Worm (Caenorhabditis elegans) whole organism, L4 larva: ENCODE results near the gene tbc-19.

Source experiments
- D1046.2 ChIP-seq: fragments of 200-800 bp; sonication (Bioruptor generic); IDR thresholded peaks from 2 replicates; pipeline ENCODE4 v1.3.6; 2022; ENCODE audit warnings: missing genetic modification characterization, missing compliant biosample characterization
- F10B5.3 ChIP-seq: sonication (generic microtip); optimal IDR thresholded peaks from 2 replicates; lab custom pipeline; 2016; ENCODE audit warnings: mild to moderate bottlenecking, missing genetic modification characterization, missing compliant biosample characterization
- T26A8.4 ChIP-seq: fragments of 200-800 bp; sonication (Bioruptor generic); IDR thresholded peaks from 2 replicates; pipeline ENCODE4 v1.3.6; 2022; ENCODE audit warnings: missing genetic modification characterization, missing compliant biosample characterization
- Y5F2A.4 ChIP-seq: fragments of 200-800 bp; sonication (Bioruptor generic); optimal IDR thresholded peaks from 2 replicates; lab custom pipeline; 2018; ENCODE audit warnings: mild to moderate bottlenecking, missing genetic modification characterization, missing compliant biosample characterization
- Y75B8A.6 ChIP-seq: fragments of 200-800 bp; sonication (Bioruptor generic); IDR thresholded peaks from 2 replicates; pipeline ENCODE4 v1.3.6; 2022; ENCODE audit warnings: missing genetic modification reagents, missing genetic modification characterization, missing compliant biosample characterization
- ZK337.2 ChIP-seq: fragments of 200-800 bp; sonication (Bioruptor generic); IDR thresholded peaks from 2 replicates; pipeline ENCODE4 v1.3.6; 2022; ENCODE audit warnings: missing genetic modification reagents, missing genetic modification characterization, missing compliant biosample characterization
- aha-1 ChIP-seq: fragments of 150-350 bp; peaks from one replicate; lab custom pipeline; 2014; ENCODE audit warnings: missing biosample characterization, missing genetic modification characterization
- ceh-20 ChIP-seq: fragments of 200-800 bp; sonication (Bioruptor generic); IDR thresholded peaks from 2 replicates; pipeline ENCODE4 v1.3.6; 2022; ENCODE audit warnings: missing genetic modification reagents, missing genetic modification characterization, missing compliant biosample characterization
- ceh-28 ChIP-seq: fragments of 150-350 bp; optimal IDR thresholded peaks from 2 replicates; lab custom pipeline; 2014; ENCODE audit warnings: missing biosample characterization, missing genetic modification reagents, missing genetic modification characterization
- ceh-32 ChIP-seq: sonication (generic microtip); optimal IDR thresholded peaks from 2 replicates; lab custom pipeline; 2016; ENCODE audit warnings: mild to moderate bottlenecking, missing genetic modification characterization, missing compliant biosample characterization; ENCODE audit not compliant: poor library complexity
- daf-16 ChIP-seq, 3 experiments: sonication (generic microtip); optimal IDR thresholded peaks; 2 replicates each; lab custom pipeline; 2016 to 2017; ENCODE audit warnings: missing genetic modification characterization in 3 of 3, missing genetic modification reagents in 3 of 3, mild to moderate bottlenecking in 2 of 3, missing compliant biosample characterization in 2 of 3, missing biosample characterization in 1 of 3, moderate library complexity in 1 of 3
- daf-8 ChIP-seq: fragments of 200-800 bp; sonication (Bioruptor generic); IDR thresholded peaks from 2 replicates; pipeline ENCODE4 v1.3.6; 2022; ENCODE audit warnings: missing genetic modification characterization, missing compliant biosample characterization
- dmd-8 ChIP-seq: fragments of 200-800 bp; sonication (Bioruptor generic); IDR thresholded peaks from 2 replicates; pipeline ENCODE4 v1.3.6; 2022; ENCODE audit warnings: missing genetic modification characterization, missing compliant biosample characterization
- dpl-1 ChIP-seq: fragments of 150-350 bp; optimal IDR thresholded peaks from 2 replicates; lab custom pipeline; 2014; ENCODE audit warnings: missing biosample characterization, missing genetic modification reagents, missing genetic modification characterization
- dve-1 ChIP-seq: sonication (generic microtip); optimal IDR thresholded peaks from 2 replicates; lab custom pipeline; 2017; ENCODE audit warnings: antibody characterized with exemption, mild to moderate bottlenecking, missing genetic modification characterization, missing compliant biosample characterization; ENCODE audit not compliant: insufficient read depth
- egl-27 ChIP-seq: sonication (generic microtip); optimal IDR thresholded peaks from 3 replicates; lab custom pipeline; 2017; ENCODE audit warnings: missing biosample characterization, missing genetic modification reagents, missing genetic modification characterization
- hlh-11 ChIP-seq: fragments of 200-800 bp; sonication (Bioruptor generic); optimal IDR thresholded peaks from 2 replicates; lab custom pipeline; 2018; ENCODE audit warnings: mild to moderate bottlenecking, missing genetic modification characterization, missing compliant biosample characterization
- hlh-30 ChIP-seq: sonication (generic microtip); optimal IDR thresholded peaks from 2 replicates; lab custom pipeline; 2017; ENCODE audit warnings: antibody characterized with exemption, mild to moderate bottlenecking, missing genetic modification characterization, missing compliant biosample characterization; ENCODE audit not compliant: insufficient read depth
- lin-1 ChIP-seq: fragments of 200-800 bp; sonication (Bioruptor generic); IDR thresholded peaks from 2 replicates; pipeline ENCODE4 v1.3.6; 2022; ENCODE audit warnings: missing genetic modification reagents, missing genetic modification characterization, missing compliant biosample characterization
- lin-39 ChIP-seq: fragments of 150-350 bp; optimal IDR thresholded peaks from 2 replicates; lab custom pipeline; 2014; ENCODE audit warnings: missing biosample characterization, missing genetic modification reagents, missing genetic modification characterization
- lsy-2 ChIP-seq, 2 experiments: fragments of 150-350 bp in 1 of 2; sonication (generic microtip) in 1 of 2; optimal IDR thresholded peaks; 2 replicates each; lab custom pipeline; 2014 to 2017; ENCODE audit warnings: missing biosample characterization in 2 of 2, missing genetic modification characterization in 2 of 2
- mxl-2 ChIP-seq: fragments of 200-800 bp; sonication (Bioruptor generic); conservative IDR thresholded peaks from 2 replicates; pipeline ENCODE4 v1.3.6; 2022; ENCODE audit warnings: missing genetic modification reagents, missing genetic modification characterization, missing compliant biosample characterization
- nhr-25 ChIP-seq: sonication (generic microtip); optimal IDR thresholded peaks from 2 replicates; lab custom pipeline; 2017; ENCODE audit warnings: missing genetic modification characterization, mild to moderate bottlenecking, missing compliant biosample characterization, antibody characterized with exemption, moderate library complexity, borderline replicate concordance; ENCODE audit not compliant: insufficient read depth
- nhr-28 ChIP-seq: fragments of 150-350 bp; optimal IDR thresholded peaks from 2 replicates; lab custom pipeline; 2014; ENCODE audit warnings: missing biosample characterization, missing genetic modification characterization
- nhr-42 ChIP-seq: fragments of 200-800 bp; sonication (Bioruptor generic); IDR thresholded peaks from 2 replicates; pipeline ENCODE4 v1.3.6; 2022; ENCODE audit warnings: missing genetic modification characterization, missing compliant biosample characterization
- pha-4 ChIP-seq, 2 experiments: fragments of 150-350 bp in 1 of 2; fragments of 200-800 bp in 1 of 2; sonication (Bioruptor generic) in 1 of 2; IDR thresholded peaks in 1 of 2; optimal IDR thresholded peaks in 1 of 2; 2 replicates each; pipeline versions ENCODE4 v1.3.6 to Lab custom; 2014 to 2022; ENCODE audit warnings: missing genetic modification characterization in 2 of 2, missing genetic modification reagents in 2 of 2, missing biosample characterization in 1 of 2, missing compliant biosample characterization in 1 of 2
- set-16 ChIP-seq: fragments of 200-800 bp; sonication (Bioruptor generic); IDR thresholded peaks from 2 replicates; pipeline ENCODE4 v1.3.6; 2022; ENCODE audit warnings: missing genetic modification reagents, missing genetic modification characterization, missing compliant biosample characterization
- tra-1 ChIP-seq: fragments of 200-800 bp; sonication (Bioruptor generic); IDR thresholded peaks from 2 replicates; pipeline ENCODE4 v1.3.6; 2022; ENCODE audit warnings: missing genetic modification reagents, missing genetic modification characterization, missing compliant biosample characterization
- unc-130 ChIP-seq: sonication (generic microtip); optimal IDR thresholded peaks from 2 replicates; lab custom pipeline; 2016; ENCODE audit warnings: missing genetic modification reagents, missing genetic modification characterization, missing compliant biosample characterization
- unc-62 ChIP-seq, 3 experiments: fragments of 150-350 bp in 1 of 3; sonication (generic microtip); optimal IDR thresholded peaks in 2 of 3; peaks in 1 of 3; 1 replicate in 1 of 3; 2 replicates in 2 of 3; lab custom pipeline; 2014 to 2017; ENCODE audit warnings: missing biosample characterization in 3 of 3, missing genetic modification characterization in 3 of 3, missing genetic modification reagents in 3 of 3, missing genotype in 1 of 3
- vab-7 ChIP-seq: fragments of 200-800 bp; sonication (Bioruptor generic); IDR thresholded peaks from 2 replicates; pipeline ENCODE4 v1.3.6; 2022; ENCODE audit warnings: missing genetic modification reagents, missing genetic modification characterization, missing compliant biosample characterization
- zag-1 ChIP-seq: fragments of 150-350 bp; optimal IDR thresholded peaks from 2 replicates; lab custom pipeline; 2014; ENCODE audit warnings: missing biosample characterization, missing genetic modification characterization
- zfp-2 ChIP-seq: sonication (generic microtip); optimal IDR thresholded peaks from 2 replicates; lab custom pipeline; 2016; ENCODE audit warnings: mild to moderate bottlenecking, missing genetic modification characterization, missing compliant biosample characterization
- zfp-3 ChIP-seq: fragments of 200-800 bp; sonication (Bioruptor generic); conservative IDR thresholded peaks from 2 replicates; pipeline ENCODE4 v1.3.6; 2022; ENCODE audit warnings: missing genetic modification reagents, missing genetic modification characterization, missing compliant biosample characterization
- zip-11 ChIP-seq: fragments of 200-800 bp; sonication (Bioruptor generic); IDR thresholded peaks from 2 replicates; pipeline ENCODE4 v1.3.6; 2022; ENCODE audit warnings: missing genetic modification characterization, missing compliant biosample characterization

tbc-19 gene

DNA sequence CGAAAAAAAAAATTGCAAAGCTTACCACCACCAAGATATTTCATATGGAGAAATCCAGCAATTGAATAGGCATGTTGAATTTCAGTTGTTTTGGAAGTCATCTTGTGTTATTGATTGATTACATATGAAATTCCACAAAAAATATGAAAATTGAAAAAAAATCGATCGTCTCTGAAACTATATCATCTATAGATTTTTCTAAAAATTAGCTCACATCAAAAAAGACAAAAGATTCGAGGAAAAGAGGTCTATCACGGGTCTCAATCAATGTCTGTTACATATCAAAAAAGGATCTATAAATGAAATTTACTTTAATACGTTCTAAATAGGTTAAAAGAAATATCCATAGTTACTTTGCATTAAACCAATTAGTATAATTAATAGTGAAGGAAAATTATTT, at the start of gene tbc-19:
Gene tbc-19 (minus strand): TSS at position 101 of the 400 bp plus-strand sequence.
- TF ChIP-seq dmd-8 = no peak

DNA sequence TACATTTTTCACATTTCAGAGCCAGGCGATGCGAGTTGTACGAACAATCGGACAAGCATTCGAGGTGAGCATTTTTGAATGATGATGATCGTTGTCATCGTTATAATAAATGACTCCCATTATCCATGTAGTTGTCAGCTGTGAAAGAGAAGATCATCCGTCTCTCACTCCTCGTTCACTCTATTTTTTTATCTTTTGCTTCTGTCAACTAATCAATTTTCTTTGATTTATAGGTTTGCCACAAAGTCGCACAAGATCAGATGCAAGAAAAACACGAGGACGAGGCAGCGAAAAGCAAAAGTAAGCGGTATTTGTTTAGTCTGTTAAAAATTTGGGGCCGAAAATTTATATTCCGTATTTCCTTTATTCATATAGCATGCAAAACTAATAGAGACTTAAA, 44.2 kb upstream of the tbc-19 start:
- TF ChIP-seq T26A8.4 (GFP tag; lab: Robert Waterston, UW) (no peak), lin-39 (no peak), zfp-2 (no peak), ceh-28 (tag; lab: Kevin White, UChicago) (no peak), ceh-20 (GFP tag; lab: Robert Waterston, UW) (peak; percentile 66; the same call in 1 of the 2 replicates), vab-7 (GFP tag; lab: Robert Waterston, UW) (no peak), unc-62 (GFP tag; optimal IDR thresholded peaks at IDR 0.05 in 1 of 2; lab: Kevin White, UChicago) (peak in 1 of 2 experiments; percentile 97), unc-62 (tag; optimal IDR thresholded peaks at IDR 0.05; lab: Kevin White, UChicago) (no peak), unc-130 (GFP tag; lab: Kevin White, UChicago) (no peak), zfp-3 (GFP tag; lab: Robert Waterston, UW) (no peak), daf-16 (GFP tag; optimal IDR thresholded peaks at IDR 0.05; lab: Kevin White, UChicago) (peak in 1 of 2 experiments; percentile 55), daf-16 (tag; optimal IDR thresholded peaks at IDR 0.05; lab: Kevin White, UChicago) (no peak), tra-1 (no peak), D1046.2 (GFP tag; lab: Robert Waterston, UW) (no peak), hlh-30 (tag; lab: Kevin White, UChicago) (peak; percentile 29), lsy-2 (tag; optimal IDR thresholded peaks at IDR 0.05; lab: Kevin White, UChicago) (no peak), set-16 (GFP tag; lab: Robert Waterston, UW) (no peak), nhr-28 (tag; lab: Kevin White, UChicago) (peak; percentile 10)

DNA sequence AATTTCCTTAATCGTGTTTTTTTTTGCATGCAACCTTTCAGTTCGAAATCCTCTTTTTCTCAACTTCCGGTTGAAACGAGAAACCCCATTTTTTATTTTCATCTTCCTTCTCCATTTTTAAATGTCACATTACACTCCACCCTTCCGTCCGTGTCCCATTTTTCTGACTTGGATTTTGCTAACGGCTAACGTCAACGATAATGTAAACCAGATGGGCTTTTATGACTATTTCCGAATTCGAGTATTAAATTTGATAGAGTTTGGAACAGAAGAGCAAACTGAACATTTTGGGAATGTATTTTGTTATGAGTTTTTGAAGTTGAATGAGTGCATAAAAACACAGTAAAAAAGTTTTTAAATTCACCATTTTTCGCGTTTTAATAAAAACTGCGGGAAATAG, 43.4 kb upstream of the tbc-19 start:
- no peak for TF ChIP-seq lsy-2 (tag; optimal IDR thresholded peaks at IDR 0.05; lab: Kevin White, UChicago)
- TF ChIP-seq mxl-2 = no peak
- TF ChIP-seq lin-1 = no peak
- TF ChIP-seq Y5F2A.4 (GFP tag; lab: Kevin White, UChicago) = no peak
- TF ChIP-seq nhr-42 (GFP tag; lab: Robert Waterston, UW) = no peak
- no peak for TF ChIP-seq zip-11 (GFP tag; lab: Robert Waterston, UW)
- TF ChIP-seq lin-39 = no peak
- TF ChIP-seq ceh-32 (tag; lab: Kevin White, UChicago) = no peak
- TF ChIP-seq unc-130 (GFP tag; lab: Kevin White, UChicago) = no peak
- TF ChIP-seq ZK337.2 = no peak
- TF ChIP-seq zfp-3 (GFP tag; lab: Robert Waterston, UW) = no peak
- TF ChIP-seq dpl-1 (GFP tag; lab: Kevin White, UChicago) = no peak
- no peak for TF ChIP-seq hlh-30 (tag; lab: Kevin White, UChicago)

DNA sequence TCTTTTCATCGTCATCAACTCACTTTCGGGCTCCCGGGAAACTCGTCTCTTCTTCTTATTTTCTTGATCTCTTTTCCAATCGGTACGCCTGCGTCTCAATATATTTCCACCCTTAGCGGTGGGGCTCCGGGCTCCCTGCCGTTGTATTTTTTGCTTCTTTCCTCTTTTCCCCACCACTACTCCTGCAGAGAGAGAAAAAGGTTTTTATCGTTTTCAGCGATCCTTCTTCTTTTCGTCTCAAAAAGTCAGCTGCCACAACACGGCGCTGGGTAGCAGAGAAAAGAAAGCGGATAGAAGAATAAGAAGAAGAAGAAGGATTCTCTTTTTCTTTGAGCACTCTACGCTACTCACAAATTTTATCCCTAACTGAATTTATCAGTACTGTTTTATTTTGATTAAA, 42.5 kb upstream of the tbc-19 start:
- peak; percentile 28 for TF ChIP-seq aha-1 (tag; lab: Kevin White, UChicago)
- TF ChIP-seq hlh-11 (tag; lab: Kevin White, UChicago) = peak; percentile 48
- no peak for TF ChIP-seq dve-1
- peak in 1 of 2 experiments; percentile 35 for TF ChIP-seq daf-16 (GFP tag; optimal IDR thresholded peaks at IDR 0.05; lab: Kevin White, UChicago)
- no peak for TF ChIP-seq daf-16 (tag; optimal IDR thresholded peaks at IDR 0.05; lab: Kevin White, UChicago)
- TF ChIP-seq, all 104 proteins: peak for 3

- TF ChIP-seq pha-4 (GFP tag; IDR thresholded peaks at IDR 0.05; lab: Robert Waterston, UW) (no peak), pha-4 (tag; optimal IDR thresholded peaks at IDR 0.05; lab: Kevin White, UChicago) (no peak), F10B5.3 (tag; lab: Kevin White, UChicago) (no peak), nhr-25 (no peak), daf-8 (GFP tag; lab: Robert Waterston, UW) (no peak), unc-62 (GFP tag; optimal IDR thresholded peaks at IDR 0.05 in 1 of 2; lab: Kevin White, UChicago) (peak in 1 of 2 experiments; percentile 93), unc-62 (tag; optimal IDR thresholded peaks at IDR 0.05; lab: Kevin White, UChicago) (no peak), Y75B8A.6 (GFP tag; lab: Robert Waterston, UW) (no peak), aha-1 (tag; lab: Kevin White, UChicago) (peak; percentile 63), dmd-8 (0 out of 2 replicates have a peak, but pooled peaks have one; percentile 5), egl-27 (tag; lab: Kevin White, UChicago) (no peak), set-16 (GFP tag; lab: Robert Waterston, UW) (no peak), zag-1 (no peak)
Observed at ce11 chrX:14053754-14054153, 41.4 kb upstream of the tbc-19 start.
